Worm (Caenorhabditis elegans): ENCODE measurements around the gene idpp-14.
A peak's percentile ranks its signal among the peaks of the same experiment; 100 is the strongest.

DNA sequence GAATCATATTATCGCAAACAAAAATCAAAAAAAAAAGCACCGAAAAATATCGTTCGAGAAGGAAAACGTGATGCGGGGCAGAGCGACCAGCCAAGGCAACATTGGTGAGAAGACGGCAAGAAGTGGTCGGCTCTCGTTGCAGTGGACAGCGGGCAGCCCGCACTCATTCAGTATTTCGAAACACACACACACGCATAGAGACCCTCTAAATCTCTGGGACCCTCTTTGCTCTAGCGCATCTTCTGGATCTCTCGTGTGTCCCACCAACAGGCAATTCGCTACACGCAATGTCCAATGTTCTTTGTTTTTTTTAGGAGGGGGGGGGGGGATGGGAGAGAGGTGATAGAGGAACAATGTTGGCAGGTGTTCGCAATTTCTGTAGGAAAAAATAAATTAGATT, 51.7 kb downstream of the idpp-14 start:
- TF ChIP-seq med-1 (GFP tag; optimal IDR thresholded peaks at IDR 0.05; ENCODE audit: insufficient read depth) (no peak), T22C8.4 (GFP tag; IDR thresholded peaks at IDR 0.05) (no peak), ztf-29 (GFP tag; IDR thresholded peaks at IDR 0.05) (0 out of 2 replicates have a peak, but pooled peaks have one; percentile 9), ref-1 (GFP tag; conservative IDR thresholded peaks at IDR 0.05) (no peak), flt-1 (GFP tag; IDR thresholded peaks at IDR 0.05) (no peak), tab-1 (GFP tag; IDR thresholded peaks at IDR 0.05) (no peak), cog-1 (tag; optimal IDR thresholded peaks at IDR 0.05) (no peak), klf-2 (GFP tag; conservative IDR thresholded peaks at IDR 0.05) (no peak), ztf-23 (GFP tag; IDR thresholded peaks at IDR 0.05) (no peak)

Data from whole organism, midembryonic.